Fruit fly (Drosophila melanogaster) whole organism, embryonic: Measurements from ENCODE around the gene CG43438.

Experiments
- Bgb ChIP-seq: fragments of 200-800 bp; sonication (Bioruptor generic); IDR thresholded peaks from 2 replicates; pipeline ENCODE4 v1.3.6; 2022; ENCODE audit warnings: missing biosample characterization, missing genetic modification characterization; ENCODE audit not compliant: partially characterized antibody
- CG10565 ChIP-seq: fragments of 200-800 bp; sonication (Bioruptor generic); optimal IDR thresholded peaks from 3 replicates; lab custom pipeline; 2016; ENCODE audit warnings: missing biosample characterization, mild to moderate bottlenecking, missing genetic modification characterization
- CG10979 ChIP-seq: fragments of 200-800 bp; sonication (Bioruptor generic); optimal IDR thresholded peaks from 2 replicates; lab custom pipeline; 2018; ENCODE audit warnings: missing biosample characterization, mild to moderate bottlenecking, missing genetic modification characterization, moderate library complexity
- CG14050 ChIP-seq: fragments of 200-800 bp; sonication (Bioruptor generic); IDR thresholded peaks from 3 replicates; pipeline ENCODE4 v1.3.6; 2022; ENCODE audit warnings: missing biosample characterization, missing genetic modification characterization
- CG2889 ChIP-seq: fragments of 200-800 bp; sonication (Bioruptor generic); IDR thresholded peaks from 3 replicates; pipeline ENCODE4 v1.3.6; 2022; ENCODE audit warnings: missing biosample characterization, missing genetic modification characterization
- Dll ChIP-seq: fragments of 200-800 bp; sonication (Bioruptor generic); IDR thresholded peaks from 4 replicates; pipeline ENCODE4 v1.3.6; 2022; ENCODE audit warnings: missing biosample characterization, missing genetic modification characterization; ENCODE audit not compliant: partially characterized antibody
- E2f1 ChIP-seq: fragments of 200-800 bp; sonication (Bioruptor generic); IDR thresholded peaks from 2 replicates; pipeline ENCODE4 v1.3.6; 2022; ENCODE audit warnings: missing biosample characterization, missing genetic modification characterization
- HLH4C ChIP-seq: fragments of 200-800 bp; sonication (Bioruptor generic); IDR thresholded peaks from 3 replicates; pipeline ENCODE4 v1.3.6; 2022; ENCODE audit warnings: missing biosample characterization, missing genetic modification characterization; ENCODE audit not compliant: partially characterized antibody
- HmgZ ChIP-seq: fragments of 200-800 bp; sonication (Bioruptor generic); optimal IDR thresholded peaks from 2 replicates; lab custom pipeline; 2018; ENCODE audit warnings: missing biosample characterization, mild to moderate bottlenecking, missing genetic modification characterization
- Hr78 ChIP-seq, 2 experiments: fragments of 200-800 bp in 1 of 2; fragments of >200 bp in 1 of 2; sonication (Bioruptor generic) in 1 of 2; optimal IDR thresholded peaks; 2 replicates each; lab custom pipeline; 2017 to 2019; ENCODE audit warnings: missing biosample characterization in 2 of 2, missing genetic modification characterization in 2 of 2, mild to moderate bottlenecking in 1 of 2, moderate library complexity in 1 of 2
- PHDP ChIP-seq: fragments of 200-800 bp; sonication (Bioruptor generic); optimal IDR thresholded peaks from 3 replicates; lab custom pipeline; 2018; ENCODE audit warnings: missing biosample characterization, mild to moderate bottlenecking, missing genetic modification characterization, moderate library complexity
- gcm ChIP-seq: fragments of 200-800 bp; sonication (Bioruptor generic); optimal IDR thresholded peaks from 2 replicates; lab custom pipeline; 2019; ENCODE audit warnings: missing biosample characterization, mild to moderate bottlenecking, missing genetic modification characterization, moderate library complexity
- jumu ChIP-seq: fragments of 200-800 bp; sonication (Bioruptor generic); optimal IDR thresholded peaks from 3 replicates; lab custom pipeline; 2016; ENCODE audit warnings: missing biosample characterization, missing genetic modification characterization
- sna ChIP-seq: fragments of 200-800 bp; sonication (Bioruptor generic); IDR thresholded peaks from 2 replicates; pipeline ENCODE4 v1.3.6; 2022; ENCODE audit warnings: missing biosample characterization, missing genetic modification characterization; ENCODE audit not compliant: partially characterized antibody

dm6 chr2L:11502698-11503097 lies 33.2 kb upstream of the CG43438 start:
- TF ChIP-seq CG14050 (GFP tag; lab: Robert Waterston, UW) (no peak), CG10979 (tag; lab: Kevin White, UChicago) (no peak), gcm (no peak), HLH4C (GFP tag; lab: Robert Waterston, UW) (no peak), sna (GFP tag; lab: Robert Waterston, UW) (no peak), CG2889 (no peak), Bgb (GFP tag; lab: Robert Waterston, UW) (no peak), Hr78 (GFP tag; optimal IDR thresholded peaks at IDR 0.05; lab: Kevin White, UChicago) (no peak), HmgZ (tag; lab: Kevin White, UChicago) (no peak), E2f1 (no peak), jumu (no peak), PHDP (tag; lab: Kevin White, UChicago) (no peak), Dll (no peak), CG10565 (no peak)
